Worm (Caenorhabditis elegans) whole organism, young adult: ENCODE data around the gene vms-1.
A peak's percentile ranks its signal among the peaks of the same experiment; 100 is the strongest.

Experiments
- B0035.1 ChIP-seq: sonication (generic microtip); optimal IDR thresholded peaks from 2 replicates; lab custom pipeline; 2016; ENCODE audit warnings: missing genetic modification characterization, mild to moderate bottlenecking, missing compliant biosample characterization, missing genotype, missing genetic modification reagents
- B0261.1 ChIP-seq: sonication (generic microtip); optimal IDR thresholded peaks from 2 replicates; lab custom pipeline; 2016; ENCODE audit warnings: mild to moderate bottlenecking, missing genetic modification characterization, moderate library complexity, missing compliant biosample characterization
- D2030.7 ChIP-seq: fragments of 200-800 bp; sonication (Bioruptor generic); IDR thresholded peaks from 2 replicates; pipeline ENCODE4 v1.3.6; 2022; ENCODE audit warnings: missing genetic modification reagents, missing genetic modification characterization, missing compliant biosample characterization
- F10E7.11 ChIP-seq: sonication (generic microtip); optimal IDR thresholded peaks from 2 replicates; lab custom pipeline; 2017; ENCODE audit warnings: mild to moderate bottlenecking, missing genetic modification characterization, moderate library complexity, missing compliant biosample characterization
- F23B12.7 ChIP-seq: sonication (generic microtip); optimal IDR thresholded peaks from 2 replicates; lab custom pipeline; 2017; ENCODE audit warnings: missing genetic modification characterization, mild to moderate bottlenecking, missing compliant biosample characterization, antibody characterized with exemption, moderate library complexity; ENCODE audit not compliant: insufficient read depth
- F49E8.2 ChIP-seq: sonication (generic microtip); optimal IDR thresholded peaks from 3 replicates; lab custom pipeline; 2017; ENCODE audit warnings: missing genetic modification characterization, mild to moderate bottlenecking, missing compliant biosample characterization, antibody characterized with exemption, moderate library complexity; ENCODE audit not compliant: insufficient read depth
- F55B11.4 ChIP-seq: sonication (generic microtip); optimal IDR thresholded peaks from 2 replicates; lab custom pipeline; 2016; ENCODE audit warnings: missing compliant biosample characterization, missing genetic modification characterization, borderline replicate concordance; ENCODE audit not compliant: insufficient read depth
- K11D2.4 ChIP-seq: fragments of 200-800 bp; sonication (Bioruptor generic); IDR thresholded peaks from 2 replicates; pipeline ENCODE4 v1.3.6; 2022; ENCODE audit warnings: missing genetic modification reagents, missing genetic modification characterization, missing compliant biosample characterization
- T07F8.4 ChIP-seq: sonication (generic microtip); optimal IDR thresholded peaks from 2 replicates; lab custom pipeline; 2016; ENCODE audit warnings: mild to moderate bottlenecking, missing genetic modification characterization, moderate library complexity, missing compliant biosample characterization
- Y53F4B.3 ChIP-seq: fragments of 200-800 bp; sonication (Bioruptor generic); IDR thresholded peaks from 2 replicates; pipeline ENCODE4 v1.3.6; 2022; ENCODE audit warnings: missing genetic modification reagents, missing genetic modification characterization, missing compliant biosample characterization
- Y53G8AR.9 ChIP-seq: fragments of 200-800 bp; sonication (Bioruptor generic); conservative IDR thresholded peaks from 2 replicates; pipeline ENCODE4 v1.3.6; 2022; ENCODE audit warnings: missing genetic modification reagents, missing genetic modification characterization, missing compliant biosample characterization
- Y56A3A.18 ChIP-seq: fragments of 200-800 bp; sonication (Bioruptor generic); IDR thresholded peaks from 2 replicates; pipeline ENCODE4 v1.3.6; 2022; ENCODE audit warnings: missing genetic modification reagents, missing genetic modification characterization, missing compliant biosample characterization
- Y79H2A.3 ChIP-seq: fragments of 200-800 bp; sonication (Bioruptor generic); conservative IDR thresholded peaks from 2 replicates; pipeline ENCODE4 v1.3.6; 2022; ENCODE audit warnings: missing genetic modification reagents, missing genetic modification characterization, missing compliant biosample characterization
- ama-1 ChIP-seq, 3 experiments: fragments of 150-350 bp in 1 of 3; sonication (generic microtip) in 2 of 3; optimal IDR thresholded peaks; 2 replicates each; lab custom pipeline; 2014 to 2018; ENCODE audit warnings: missing biosample characterization in 2 of 3, missing genetic modification characterization in 2 of 3, missing genetic modification reagents in 2 of 3
- aptf-2 ChIP-seq: fragments of 200-800 bp; sonication (Bioruptor generic); conservative IDR thresholded peaks from 2 replicates; pipeline ENCODE4 v1.3.6; 2022; ENCODE audit warnings: missing genetic modification reagents, missing genetic modification characterization, missing compliant biosample characterization
- ccch-3 ChIP-seq: fragments of 200-800 bp; sonication (Bioruptor generic); optimal IDR thresholded peaks from 2 replicates; lab custom pipeline; 2018; ENCODE audit warnings: mild to moderate bottlenecking, missing genetic modification characterization, missing compliant biosample characterization
- cebp-2 ChIP-seq: fragments of 200-800 bp; sonication (Bioruptor generic); IDR thresholded peaks from 2 replicates; pipeline ENCODE4 v1.3.6; 2022; ENCODE audit warnings: missing genetic modification characterization, missing compliant biosample characterization
- ceh-100 ChIP-seq: fragments of 200-800 bp; sonication (Bioruptor generic); IDR thresholded peaks from 2 replicates; pipeline ENCODE4 v1.3.6; 2022; ENCODE audit warnings: missing genetic modification reagents, missing genetic modification characterization, missing compliant biosample characterization
- ceh-27 ChIP-seq: fragments of 200-800 bp; sonication (Bioruptor generic); optimal IDR thresholded peaks from 2 replicates; lab custom pipeline; 2018; ENCODE audit warnings: mild to moderate bottlenecking, missing genetic modification characterization, moderate library complexity, missing compliant biosample characterization
- ceh-91 ChIP-seq: fragments of 200-800 bp; sonication (Bioruptor generic); IDR thresholded peaks from 2 replicates; pipeline ENCODE4 v1.3.6; 2022; ENCODE audit warnings: missing genetic modification reagents, missing genetic modification characterization, missing compliant biosample characterization
- efl-1 ChIP-seq: fragments of 150-350 bp; optimal IDR thresholded peaks from 2 replicates; lab custom pipeline; 2014; ENCODE audit warnings: missing biosample characterization, missing genetic modification reagents, missing genetic modification characterization
- ets-4 ChIP-seq: fragments of 200-800 bp; sonication (Bioruptor generic); optimal IDR thresholded peaks from 2 replicates; lab custom pipeline; 2018; ENCODE audit warnings: mild to moderate bottlenecking, missing genetic modification characterization, missing compliant biosample characterization
- hmg-1.2 ChIP-seq: fragments of 200-800 bp; sonication (Bioruptor generic); IDR thresholded peaks from 2 replicates; pipeline ENCODE4 v1.3.6; 2022; ENCODE audit warnings: missing genetic modification reagents, missing genetic modification characterization, missing compliant biosample characterization
- hrde-1 ChIP-seq: sonication (generic microtip); optimal IDR thresholded peaks from 2 replicates; lab custom pipeline; 2016; ENCODE audit warnings: missing genetic modification characterization, mild to moderate bottlenecking, missing compliant biosample characterization, moderate library complexity, missing genotype, missing genetic modification reagents, borderline replicate concordance
- lag-1 ChIP-seq: fragments of 200-800 bp; sonication (Bioruptor generic); IDR thresholded peaks from 2 replicates; pipeline ENCODE4 v1.3.6; 2022; ENCODE audit warnings: missing genetic modification reagents, missing genetic modification characterization, missing compliant biosample characterization
- let-607 ChIP-seq, 2 experiments: fragments of 200-800 bp in 1 of 2; sonication (Bioruptor generic) in 1 of 2; sonication (generic microtip) in 1 of 2; optimal IDR thresholded peaks; 2 replicates each; lab custom pipeline; 2016 to 2018; ENCODE audit warnings: mild to moderate bottlenecking in 2 of 2, missing compliant biosample characterization in 2 of 2, missing genetic modification characterization in 2 of 2, moderate library complexity in 2 of 2, missing genotype in 1 of 2
- lin-35 ChIP-seq, 3 experiments: fragments of 150-350 bp in 2 of 3; sonication (generic microtip) in 1 of 3; optimal IDR thresholded peaks; 2 replicates each; lab custom pipeline; 2014 to 2018; ENCODE audit warnings: missing biosample characterization in 3 of 3, missing genetic modification characterization in 3 of 3, missing genetic modification reagents in 3 of 3
- lin-54 ChIP-seq: fragments of 200-800 bp; sonication (Bioruptor generic); optimal IDR thresholded peaks from 2 replicates; lab custom pipeline; 2018; ENCODE audit warnings: mild to moderate bottlenecking, missing genetic modification characterization, missing compliant biosample characterization
- lir-1 ChIP-seq: fragments of 200-800 bp; sonication (Bioruptor generic); conservative IDR thresholded peaks from 2 replicates; pipeline ENCODE4 v1.3.6; 2022; ENCODE audit warnings: missing genetic modification reagents, missing genetic modification characterization, missing compliant biosample characterization
- mcd-1 ChIP-seq: fragments of 200-800 bp; sonication (Bioruptor generic); IDR thresholded peaks from 2 replicates; pipeline ENCODE4 v1.3.6; 2022; ENCODE audit warnings: missing genetic modification reagents, missing genetic modification characterization, missing compliant biosample characterization
- mes-4 ChIP-seq: sonication (generic microtip); optimal IDR thresholded peaks from 2 replicates; lab custom pipeline; 2016; ENCODE audit warnings: missing genotype, missing genetic modification characterization, missing compliant biosample characterization
- mxl-1 ChIP-seq: sonication (generic microtip); optimal IDR thresholded peaks from 2 replicates; lab custom pipeline; 2016; ENCODE audit warnings: missing genetic modification characterization, missing compliant biosample characterization
- nfya-2 ChIP-seq: fragments of 200-800 bp; sonication (Bioruptor generic); IDR thresholded peaks from 2 replicates; pipeline ENCODE4 v1.3.6; 2022; ENCODE audit warnings: missing genetic modification reagents, missing genetic modification characterization, missing compliant biosample characterization
- nfyb-1 ChIP-seq: fragments of 200-800 bp; sonication (Bioruptor generic); IDR thresholded peaks from 2 replicates; pipeline ENCODE4 v1.3.6; 2022; ENCODE audit warnings: missing genetic modification reagents, missing genetic modification characterization, missing compliant biosample characterization
- nhr-179 ChIP-seq: sonication (generic microtip); optimal IDR thresholded peaks from 2 replicates; lab custom pipeline; 2016; ENCODE audit warnings: mild to moderate bottlenecking, missing genetic modification characterization, missing compliant biosample characterization
- rpc-1 ChIP-seq, 2 experiments: fragments of 150-350 bp in 1 of 2; sonication (generic microtip) in 1 of 2; optimal IDR thresholded peaks; 2 replicates each; lab custom pipeline; 2014 to 2018; ENCODE audit warnings: missing biosample characterization in 1 of 2, missing genetic modification characterization in 1 of 2, missing genetic modification reagents in 1 of 2, missing genotype in 1 of 2
- snpc-1.3 ChIP-seq: sonication (generic microtip); optimal IDR thresholded peaks from 2 replicates; lab custom pipeline; 2017; ENCODE audit warnings: missing genetic modification characterization, mild to moderate bottlenecking, missing compliant biosample characterization, antibody characterized with exemption, moderate library complexity, missing genotype, missing genetic modification reagents; ENCODE audit not compliant: insufficient read depth
- snpc-3.4 ChIP-seq: sonication (generic microtip); optimal IDR thresholded peaks from 2 replicates; lab custom pipeline; 2017; ENCODE audit warnings: missing genetic modification characterization, mild to moderate bottlenecking, missing compliant biosample characterization, antibody characterized with exemption, moderate library complexity, missing genotype, missing genetic modification reagents
- tbp1 ChIP-seq: fragments of 200-800 bp; sonication (Bioruptor generic); optimal IDR thresholded peaks from 2 replicates; lab custom pipeline; 2018; ENCODE audit warnings: mild to moderate bottlenecking, missing genetic modification characterization, missing compliant biosample characterization
- tbx-9 ChIP-seq: sonication (generic microtip); optimal IDR thresholded peaks from 2 replicates; lab custom pipeline; 2016; ENCODE audit warnings: borderline replicate concordance, missing genetic modification characterization, inconsistent platforms, missing compliant biosample characterization
- unc-130 ChIP-seq: sonication (generic microtip); optimal IDR thresholded peaks from 2 replicates; lab custom pipeline; 2016; ENCODE audit warnings: missing genetic modification reagents, missing genetic modification characterization, missing compliant biosample characterization
- zfh-2 ChIP-seq: fragments of 200-800 bp; sonication (Bioruptor generic); conservative IDR thresholded peaks from 2 replicates; pipeline ENCODE4 v1.3.6; 2022; ENCODE audit warnings: missing genetic modification reagents, missing genetic modification characterization, missing compliant biosample characterization
- zim-3 ChIP-seq: sonication (generic microtip); optimal IDR thresholded peaks from 2 replicates; lab custom pipeline; 2017; ENCODE audit warnings: mild to moderate bottlenecking, missing genetic modification characterization, moderate library complexity, missing compliant biosample characterization
- ztf-18 ChIP-seq: sonication (generic microtip); optimal IDR thresholded peaks from 2 replicates; lab custom pipeline; 2016; ENCODE audit warnings: missing genotype, mild to moderate bottlenecking, missing genetic modification characterization, missing compliant biosample characterization
- ztf-6 ChIP-seq: fragments of 200-800 bp; sonication (Bioruptor generic); IDR thresholded peaks from 2 replicates; pipeline ENCODE4 v1.3.6; 2022; ENCODE audit warnings: missing genetic modification reagents, missing genetic modification characterization, missing compliant biosample characterization

The vms-1 gene

ce11 chrIII:8109459-8110057 lies 21.2 kb downstream of the vms-1 start (continued):
- TF ChIP-seq cebp-2 (GFP tag; lab: Robert Waterston, UW) (0 out of 2 replicates have a peak, but pooled peaks have one; percentile 83), efl-1 (GFP tag; lab: Kevin White, UChicago) (peak; percentile 4), F49E8.2 (tag; lab: Kevin White, UChicago) (peak; percentile 65), mcd-1 (peak; percentile 73), lag-1 (GFP tag; lab: Robert Waterston, UW) (no peak), snpc-3.4 (peak; percentile 89), B0035.1 (peak; percentile 62), B0261.1 (peak; percentile 93), lin-54 (GFP tag; lab: Kevin White, UChicago) (peak; percentile 72), lin-35 (GFP tag; optimal IDR thresholded peaks at IDR 0.05; lab: Kevin White, UChicago) (peak in 2 of 3 experiments; percentile 4 to 81), D2030.7 (peak; percentile 83), ama-1 (optimal IDR thresholded peaks at IDR 0.05; lab: Kevin White, UChicago) (no peak), ama-1 (GFP tag; optimal IDR thresholded peaks at IDR 0.05; lab: Kevin White, UChicago) (peak in 1 of 2 experiments; percentile 90), snpc-1.3 (tag; lab: Kevin White, UChicago) (peak; percentile 69), hmg-1.2 (GFP tag; lab: Robert Waterston, UW) (peak; percentile 78), zfh-2 (GFP tag; lab: Robert Waterston, UW) (peak; percentile 48; the same call in 1 of the 2 replicates), ztf-18 (tag; lab: Kevin White, UChicago) (peak; percentile 77), zim-3 (tag; lab: Kevin White, UChicago) (peak; percentile 88), Y56A3A.18 (peak; percentile 83), let-607 (tag; optimal IDR thresholded peaks at IDR 0.05; lab: Kevin White, UChicago) (peak; percentile 39 to 67), ceh-91 (GFP tag; lab: Robert Waterston, UW) (peak; percentile 40; the same call in 1 of the 2 replicates), tbp1 (GFP tag; lab: Kevin White, UChicago) (peak; percentile 99), rpc-1 (optimal IDR thresholded peaks at IDR 0.05; lab: Kevin White, UChicago) (peak; percentile 88), rpc-1 (tag; optimal IDR thresholded peaks at IDR 0.05; lab: Kevin White, UChicago) (peak; percentile 94), nfya-2 (0 out of 2 replicates have a peak, but pooled peaks have one; percentile 20), T07F8.4 (peak; percentile 83), Y53G8AR.9 (GFP tag; lab: Robert Waterston, UW) (peak; percentile 64; the same call in 1 of the 2 replicates), mes-4 (tag; lab: Kevin White, UChicago) (peak; percentile 76), aptf-2 (GFP tag; lab: Robert Waterston, UW) (no peak), lir-1 (GFP tag; lab: Robert Waterston, UW) (no peak), Y53F4B.3 (GFP tag; lab: Robert Waterston, UW) (peak; percentile 64), Y79H2A.3 (no peak), K11D2.4 (peak; percentile 61), nhr-179 (tag; lab: Kevin White, UChicago) (no peak), unc-130 (GFP tag; lab: Kevin White, UChicago) (peak; percentile 42), F55B11.4 (no peak), mxl-1 (peak; percentile 87), ets-4 (GFP tag; lab: Kevin White, UChicago) (peak; percentile 65), tbx-9 (tag; lab: Kevin White, UChicago) (no peak), F23B12.7 (tag; lab: Kevin White, UChicago) (peak; percentile 91), nfyb-1 (GFP tag; lab: Robert Waterston, UW) (peak; percentile 86), F10E7.11 (peak; percentile 30), ceh-100 (GFP tag; lab: Robert Waterston, UW) (peak; percentile 57), ztf-6 (GFP tag; lab: Robert Waterston, UW) (peak; percentile 83), hrde-1 (peak; percentile 84), ccch-3 (no peak), ceh-27 (GFP tag; lab: Kevin White, UChicago) (peak; percentile 89)
